Worm (Caenorhabditis elegans): ENCODE data around the gene srh-56.
A peak's percentile ranks its signal among the peaks of the same experiment; 100 is the strongest.

srh-56 gene

ce11 chrV:2750006-2750405 is 21.7 kb upstream of the srh-56 start, which contains the start of gene srx-24:
Gene srx-24 (minus strand): TSS chrV:2750106.
- TF ChIP-seq unc-62 (GFP tag; optimal IDR thresholded peaks at IDR 0.05) (no peak), D2030.7 (GFP tag; IDR thresholded peaks at IDR 0.05) (no peak), F52B5.7 (tag; optimal IDR thresholded peaks at IDR 0.05) (no peak), bed-1 (GFP tag; IDR thresholded peaks at IDR 0.05) (no peak), Y67H2A.10 (GFP tag; conservative IDR thresholded peaks at IDR 0.05) (no peak), mes-4 (tag; optimal IDR thresholded peaks at IDR 0.05) (no peak), C06A6.2 (GFP tag; conservative IDR thresholded peaks at IDR 0.05) (no peak), bed-2 (GFP tag; IDR thresholded peaks at IDR 0.05) (no peak), K11D2.4 (GFP tag; IDR thresholded peaks at IDR 0.05) (no peak), K12H6.12 (tag; optimal IDR thresholded peaks at IDR 0.05) (no peak), egrh-3 (GFP tag; IDR thresholded peaks at IDR 0.05) (no peak)

- TF ChIP-seq zfh-2 (GFP tag; conservative IDR thresholded peaks at IDR 0.05): no peak
- no peak for TF ChIP-seq B0035.1 (tag; optimal IDR thresholded peaks at IDR 0.05)
- no peak for TF ChIP-seq ceh-27 (GFP tag; optimal IDR thresholded peaks at IDR 0.05)
- no peak for TF ChIP-seq C06A6.2 (GFP tag; conservative IDR thresholded peaks at IDR 0.05)
- TF ChIP-seq unc-130 (GFP tag; optimal IDR thresholded peaks at IDR 0.05): no peak
- no peak for TF ChIP-seq die-1 (tag; optimal IDR thresholded peaks at IDR 0.05)
- TF ChIP-seq lag-1 (GFP tag; IDR thresholded peaks at IDR 0.05): no peak
- TF ChIP-seq T07F8.4 (tag; optimal IDR thresholded peaks at IDR 0.05): no peak
- no peak for TF ChIP-seq snpc-1.1 (tag; optimal IDR thresholded peaks at IDR 0.05; ENCODE audit: insufficient read depth)
- no peak for TF ChIP-seq F55B11.4 (tag; optimal IDR thresholded peaks at IDR 0.05; ENCODE audit: borderline replicate concordance, insufficient read depth)
- no peak for TF ChIP-seq somi-1 (GFP tag; optimal IDR thresholded peaks at IDR 0.05)
- no peak for TF ChIP-seq ama-1 (optimal IDR thresholded peaks at IDR 0.05)
- TF ChIP-seq ama-1 (GFP tag; optimal IDR thresholded peaks at IDR 0.05): no peak
Observed at ce11 chrV:2753007-2753406, 18.7 kb upstream of the srh-56 start, which contains the start of gene srx-26. Gene srx-26 (minus strand): TSS chrV:2753107.

- TF ChIP-seq snpc-4 (GFP tag; optimal IDR thresholded peaks at IDR 0.05): no peak
- TF ChIP-seq snpc-4 (tag; optimal IDR thresholded peaks at IDR 0.05): peak in 2 of 4 experiments; percentile 75 to 87
- TF ChIP-seq ceh-79 (tag; optimal IDR thresholded peaks at IDR 0.05): no peak
- 0 out of 2 replicates have a peak, but pooled peaks have one; percentile 84 for TF ChIP-seq F37B4.10 (GFP tag; IDR thresholded peaks at IDR 0.05)
- peak; percentile 33; the same call in 1 of the 2 replicates for TF ChIP-seq egrh-3 (GFP tag; IDR thresholded peaks at IDR 0.05)
- TF ChIP-seq snpc-1.1 (tag; optimal IDR thresholded peaks at IDR 0.05; ENCODE audit: insufficient read depth): peak; percentile 68
- TF ChIP-seq mcd-1 (GFP tag; IDR thresholded peaks at IDR 0.05): peak; percentile 43; the same call in 1 of the 2 replicates
- peak; percentile 29 for TF ChIP-seq rpc-1 (optimal IDR thresholded peaks at IDR 0.05)
- no peak for TF ChIP-seq rpc-1 (tag; optimal IDR thresholded peaks at IDR 0.05)
- no peak for TF ChIP-seq Y53G8AR.9 (GFP tag; conservative IDR thresholded peaks at IDR 0.05)
- TF ChIP-seq hsf-1 (GFP tag; IDR thresholded peaks at IDR 0.05): no peak
- no peak for TF ChIP-seq tlf-1 (GFP tag; optimal IDR thresholded peaks at IDR 0.05)
- no peak for TF ChIP-seq egl-44 (GFP tag; IDR thresholded peaks at IDR 0.05)
- no peak for TF ChIP-seq lin-40 (tag; optimal IDR thresholded peaks at IDR 0.05)
- TF ChIP-seq C17E4.6 (GFP tag; IDR thresholded peaks at IDR 0.05): no peak
- TF ChIP-seq F49E8.2 (tag; optimal IDR thresholded peaks at IDR 0.05; ENCODE audit: insufficient read depth): no peak
- TF ChIP-seq nhr-90 (tag; optimal IDR thresholded peaks at IDR 0.05): no peak
- TF ChIP-seq madf-3 (GFP tag; IDR thresholded peaks at IDR 0.05): no peak
- TF ChIP-seq pha-4 (tag; optimal IDR thresholded peaks at IDR 0.05): no peak
- TF ChIP-seq ztf-6 (GFP tag; IDR thresholded peaks at IDR 0.05): no peak
- TF ChIP-seq unc-62 (GFP tag; optimal IDR thresholded peaks at IDR 0.05): no peak
- no peak for TF ChIP-seq T26A5.8 (tag; optimal IDR thresholded peaks at IDR 0.05)
- no peak for TF ChIP-seq ceh-91 (GFP tag; IDR thresholded peaks at IDR 0.05)
- no peak for TF ChIP-seq F22D6.2 (tag; optimal IDR thresholded peaks at IDR 0.05)
- TF ChIP-seq tbp1 (GFP tag; optimal IDR thresholded peaks at IDR 0.05): no peak
- TF ChIP-seq somi-1 (GFP tag; optimal IDR thresholded peaks at IDR 0.05): no peak
- no peak for TF ChIP-seq nhr-179 (tag; optimal IDR thresholded peaks at IDR 0.05)
- no peak for TF ChIP-seq ceh-58 (GFP tag; IDR thresholded peaks at IDR 0.05)
Observed at ce11 chrV:2757226-2757893, 14.3 kb upstream of the srh-56 start, which contains the start of gene srx-28. Gene srx-28 (minus strand): TSS chrV:2757276.
